Fruit fly (Drosophila melanogaster) whole organism, wandering third instar larva: ENCODE data around the gene CG43095.
A peak's percentile ranks its signal among the peaks of the same experiment; 100 is the strongest.

Experiments used
- Abd-B ChIP-seq: fragments of >200 bp; optimal IDR thresholded peaks from 2 replicates; lab custom pipeline; 2017; ENCODE audit warnings: missing biosample characterization, missing genetic modification characterization
- Hnf4 ChIP-seq: fragments of 200-800 bp; sonication (Bioruptor generic); optimal IDR thresholded peaks from 2 replicates; lab custom pipeline; 2016; ENCODE audit warnings: missing biosample characterization, mild to moderate bottlenecking, missing genetic modification characterization
- Hr78 ChIP-seq: fragments of >200 bp; optimal IDR thresholded peaks from 2 replicates; lab custom pipeline; 2017; ENCODE audit warnings: missing biosample characterization, missing genetic modification characterization
- dl ChIP-seq, 2 experiments: fragments of 175-275, 200-275 bp in 1 of 2; fragments of 200-275 bp in 1 of 2; sonication (Bioruptor generic); optimal IDR thresholded peaks; lab custom pipeline; 2018; ENCODE audit warnings: mild to moderate bottlenecking in 2 of 2, missing biosample characterization in 2 of 2, missing genetic modification characterization in 2 of 2, moderate library complexity in 2 of 2; ENCODE audit not compliant: partially characterized antibody in 2 of 2, insufficient read depth in 1 of 2
- fru ChIP-seq: fragments of 200-800 bp; sonication (Bioruptor generic); optimal IDR thresholded peaks from 3 replicates; lab custom pipeline; 2016; ENCODE audit warnings: missing biosample characterization, mild to moderate bottlenecking, missing genetic modification characterization
- psq ChIP-seq: fragments of 200-800 bp; sonication (Bioruptor generic); optimal IDR thresholded peaks from 3 replicates; lab custom pipeline; 2017; ENCODE audit warnings: missing biosample characterization, mild to moderate bottlenecking, missing genetic modification characterization, moderate library complexity

DNA sequence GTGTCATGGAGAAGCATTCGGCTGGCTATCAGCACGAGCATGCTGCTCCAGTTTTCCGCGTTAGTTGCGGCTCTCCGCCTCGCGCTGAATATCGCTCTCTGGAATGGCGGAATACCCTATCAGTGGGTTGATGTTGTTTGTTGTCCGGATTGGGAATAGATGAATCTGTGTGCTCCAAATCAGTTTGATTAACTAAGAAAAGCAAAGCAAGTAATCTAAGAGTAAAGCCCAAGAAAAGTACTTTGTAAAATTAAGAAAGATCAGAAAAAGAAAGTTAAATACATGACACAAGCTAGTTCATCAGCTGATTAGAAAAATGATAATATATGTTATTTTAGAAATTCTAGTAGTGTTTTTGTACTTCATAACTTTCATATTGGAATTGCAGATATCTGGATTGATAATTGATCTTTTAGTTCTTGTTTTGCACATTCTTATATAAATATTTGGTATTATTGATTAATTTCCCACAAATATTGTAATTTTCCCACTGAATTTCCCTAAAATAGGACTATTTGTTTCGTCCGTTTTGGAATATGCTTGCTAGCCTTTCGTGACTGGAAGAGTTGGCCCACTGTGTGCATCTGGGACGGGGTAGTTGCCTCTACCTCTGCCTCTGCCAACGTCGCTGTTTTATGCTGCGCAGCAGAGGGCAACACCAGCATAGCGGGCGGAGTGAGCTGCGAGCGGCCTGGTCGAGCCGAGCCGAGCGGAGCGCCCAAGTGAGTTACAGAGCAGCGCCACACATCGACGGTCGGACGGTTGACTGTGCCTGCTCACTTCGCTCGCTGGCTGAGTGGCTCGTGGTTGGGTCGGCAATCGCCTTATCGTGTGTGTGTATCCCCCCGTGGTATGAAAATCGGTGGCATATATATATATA, 17.4 kb downstream of the CG43095 start:
- TF ChIP-seq dl (GFP tag; optimal IDR thresholded peaks at IDR 0.05; lab: Kevin White, UChicago; ENCODE audit: insufficient read depth in 1 of 2, partially characterized antibody in 2 of 2) (peak in 1 of 2 experiments; percentile 53), psq (no peak), Hnf4 (GFP tag; lab: Kevin White, UChicago) (no peak), fru (peak; percentile 6), Hr78 (GFP tag; lab: Kevin White, UChicago) (no peak), Abd-B (GFP tag; lab: Kevin White, UChicago) (no peak)
